Comparison of ENCODE assay signal across 6 worm cellular contexts in the genomic region with DNA sequence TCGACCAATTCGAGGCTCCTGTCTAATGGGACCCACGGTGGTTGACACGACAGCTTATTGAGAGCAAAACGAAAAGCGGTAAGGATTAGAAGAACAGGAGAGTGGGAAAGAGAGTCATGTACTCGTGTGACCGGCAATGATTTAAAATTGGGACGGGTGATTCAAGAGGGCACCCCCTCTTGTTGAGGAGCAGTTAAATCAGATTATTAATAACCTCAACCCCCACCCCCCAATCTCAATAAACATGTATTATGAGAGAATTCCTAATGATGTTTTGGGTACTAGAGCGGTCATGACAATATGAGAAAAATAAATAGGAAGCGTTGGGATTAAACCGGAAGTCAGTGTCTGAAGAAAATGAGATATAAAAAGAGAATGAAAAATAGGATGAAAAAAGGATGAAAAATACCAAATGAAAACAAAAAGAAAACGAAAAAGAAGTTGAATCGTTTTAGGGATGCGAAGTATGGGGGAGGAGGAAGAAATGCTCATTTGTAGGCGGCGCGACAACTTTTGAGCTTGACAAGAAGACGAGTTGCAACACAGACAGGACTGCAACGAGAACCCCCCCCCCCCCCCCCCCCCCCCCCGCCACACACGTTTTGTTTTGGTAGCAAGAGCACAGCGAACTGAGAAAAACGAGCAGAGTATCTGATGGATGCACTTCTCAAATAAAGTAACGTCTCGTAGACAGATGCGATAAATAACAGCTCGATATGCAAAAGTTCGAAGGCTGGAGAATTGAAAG.
TF ChIP-seq lines count a peak whose summit lies in the region.

No protein-coding gene starts in this region.

TF ChIP-seq in whole organism, L1 larva, 84 proteins besides CTCF, POLR2A, EP300 and RAD21:
- TF ChIP-seq ceh-82 (tag; optimal IDR thresholded peaks at IDR 0.05; lab: Kevin White, UChicago) (no peak), ceh-8 (GFP tag; optimal IDR thresholded peaks at IDR 0.05; lab: Kevin White, UChicago) (peak; percentile 2)
TF ChIP-seq in whole organism, L1 larva: peak in this region for 1.

TF ChIP-seq in whole organism, L2 larva, 48 proteins besides CTCF, POLR2A, EP300 and RAD21:
- TF ChIP-seq dmd-4 (tag; optimal IDR thresholded peaks at IDR 0.05; lab: Kevin White, UChicago) (no peak), egl-27 (tag; optimal IDR thresholded peaks at IDR 0.05; lab: Kevin White, UChicago) (no peak), unc-55 (GFP tag; optimal IDR thresholded peaks at IDR 0.05; lab: Kevin White, UChicago) (peak; percentile 13)

TF ChIP-seq in whole organism, L4 larva, 104 proteins besides CTCF, POLR2A, EP300 and RAD21:
- no peak for TF ChIP-seq daf-16 (GFP tag; optimal IDR thresholded peaks at IDR 0.05; lab: Kevin White, UChicago)
- no peak for TF ChIP-seq daf-16 (tag; optimal IDR thresholded peaks at IDR 0.05; lab: Kevin White, UChicago)
- TF ChIP-seq spr-1 (tag; optimal IDR thresholded peaks at IDR 0.05; lab: Kevin White, UChicago) = no peak
- TF ChIP-seq skn-1 (tag; optimal IDR thresholded peaks at IDR 0.05; lab: Kevin White, UChicago) = no peak
- TF ChIP-seq nhr-42 (GFP tag; IDR thresholded peaks at IDR 0.05; lab: Robert Waterston, UW) = 0 out of 2 replicates have a peak, but pooled peaks have one; percentile 24
- TF ChIP-seq unc-62 (GFP tag; optimal IDR thresholded peaks at IDR 0.05 in 1 of 2; lab: Kevin White, UChicago) = peak in 1 of 2 experiments; percentile 28
- TF ChIP-seq unc-62 (tag; optimal IDR thresholded peaks at IDR 0.05; lab: Kevin White, UChicago) = no peak
- peak; percentile 56 for TF ChIP-seq set-16 (GFP tag; IDR thresholded peaks at IDR 0.05; lab: Robert Waterston, UW)

TF ChIP-seq in whole organism, late embryonic, 69 proteins besides CTCF, POLR2A, EP300 and RAD21:
- TF ChIP-seq ceh-22 (tag; optimal IDR thresholded peaks at IDR 0.05; lab: Kevin White, UChicago) = no peak
- TF ChIP-seq unc-42 (tag; optimal IDR thresholded peaks at IDR 0.05; lab: Kevin White, UChicago) = peak; percentile 60

TF ChIP-seq in whole organism, mixed stage, embryonic, 35 proteins besides CTCF, POLR2A, EP300 and RAD21:
- no peak for TF ChIP-seq snpc-4 (tag; optimal IDR thresholded peaks at IDR 0.05; lab: Kevin White, UChicago)
- TF ChIP-seq lsy-2 (tag; optimal IDR thresholded peaks at IDR 0.05; lab: Kevin White, UChicago) = no peak
- TF ChIP-seq ces-1 (GFP tag; optimal IDR thresholded peaks at IDR 0.05; lab: Kevin White, UChicago) = peak; percentile 75
- TF ChIP-seq ceh-43 (GFP tag; optimal IDR thresholded peaks at IDR 0.05; lab: Kevin White, UChicago) = no peak

TF ChIP-seq in whole organism, young adult, 124 proteins besides CTCF, POLR2A, EP300 and RAD21:
- TF ChIP-seq hsf-1 (GFP tag; IDR thresholded peaks at IDR 0.05; lab: Robert Waterston, UW) (no peak), egrh-3 (GFP tag; IDR thresholded peaks at IDR 0.05; lab: Robert Waterston, UW) (peak; percentile 65; the same call in 1 of the 2 replicates)
